Worm (Caenorhabditis elegans): Measurements from ENCODE around the gene golg-4.

ce11 chrIII:3470973-3471372 is 65.6 kb downstream of the golg-4 start:
- TF ChIP-seq him-1 (tag; optimal IDR thresholded peaks at IDR 0.05) (no peak), dao-5 (tag; optimal IDR thresholded peaks at IDR 0.05) (no peak), W03F9.2 (tag; optimal IDR thresholded peaks at IDR 0.05) (no peak)
